Worm (Caenorhabditis elegans): ENCODE measurements around the gene C06C3.3.

C06C3.3 gene

DNA sequence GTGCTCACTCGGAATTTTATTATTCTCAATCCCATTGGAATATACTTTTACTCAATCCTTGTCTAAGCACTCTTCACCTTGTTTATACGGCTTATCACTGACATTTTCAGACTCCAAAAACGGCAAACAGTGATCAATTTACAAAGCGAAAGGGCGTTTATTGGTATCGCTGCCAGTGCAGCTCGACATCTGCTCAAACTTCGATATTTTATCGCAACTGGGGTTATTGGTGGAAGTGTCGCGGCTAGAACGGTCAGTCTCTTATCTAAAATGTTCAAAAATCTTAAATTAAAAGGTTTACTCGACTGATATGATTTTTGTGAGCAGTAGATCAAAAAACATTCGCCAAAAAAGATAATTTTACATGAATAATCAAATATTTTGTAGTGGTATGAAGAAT lies 46.7 kb downstream of the C06C3.3 start (continued):
- TF ChIP-seq php-3 (GFP tag; IDR thresholded peaks at IDR 0.05) (0 out of 2 replicates have a peak, but pooled peaks have one; percentile 16), nhr-77 (tag; optimal IDR thresholded peaks at IDR 0.05) (no peak), Y75B8A.6 (GFP tag; IDR thresholded peaks at IDR 0.05) (no peak), F10B5.3 (tag; optimal IDR thresholded peaks at IDR 0.05) (no peak), lin-13 (GFP tag; optimal IDR thresholded peaks at IDR 0.05) (no peak), mes-2 (tag; optimal IDR thresholded peaks at IDR 0.05; ENCODE audit: poor library complexity, severe bottlenecking) (no peak), nhr-42 (GFP tag; IDR thresholded peaks at IDR 0.05) (no peak), hlh-11 (tag; optimal IDR thresholded peaks at IDR 0.05) (peak; percentile 81)

DNA sequence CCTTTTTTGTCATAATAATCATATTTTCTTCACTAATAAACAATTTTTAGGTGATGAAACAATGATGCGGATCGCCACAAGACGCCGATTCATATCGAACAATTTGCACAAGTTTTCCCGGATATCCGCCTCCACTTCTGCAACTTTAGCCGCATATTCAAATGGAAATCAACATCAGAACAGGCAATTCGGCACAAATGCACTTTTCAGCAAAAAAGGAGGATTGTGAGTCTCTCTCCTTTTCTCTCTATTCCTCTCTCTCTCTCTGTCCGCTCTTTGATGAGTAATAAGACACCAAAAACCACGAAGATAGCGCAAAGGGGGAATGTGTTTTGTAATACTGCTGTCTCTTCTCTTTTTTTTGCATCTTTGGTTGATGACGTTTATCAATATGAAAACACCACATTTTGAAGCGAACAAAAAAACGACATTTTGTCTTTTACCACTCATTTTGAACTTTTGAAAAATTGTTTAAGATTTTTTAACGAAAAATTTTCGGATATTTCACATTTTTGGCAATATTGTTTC lies 47.4 kb downstream of the C06C3.3 start, which contains the start of gene eat-3:
Gene eat-3, plus strand, starts transcription at position 51 of the 528 bp plus-strand sequence.
- TF ChIP-seq daf-8 (GFP tag; IDR thresholded peaks at IDR 0.05) (no peak), lsy-2 (tag; optimal IDR thresholded peaks at IDR 0.05) (peak in 1 of 2 experiments; percentile 59), ctbp-1 (GFP tag; IDR thresholded peaks at IDR 0.05) (0 out of 2 replicates have a peak, but pooled peaks have one; percentile 26), sdz-12 (GFP tag; optimal IDR thresholded peaks at IDR 0.05) (no peak), dve-1 (tag; optimal IDR thresholded peaks at IDR 0.05; ENCODE audit: insufficient read depth) (peak; percentile 56), dmd-6 (GFP tag; IDR thresholded peaks at IDR 0.05) (no peak), nhr-111 (GFP tag; optimal IDR thresholded peaks at IDR 0.05) (no peak), madf-5 (GFP tag; IDR thresholded peaks at IDR 0.05) (no peak), ama-1 (optimal IDR thresholded peaks at IDR 0.05) (no peak), ceh-20 (GFP tag; IDR thresholded peaks at IDR 0.05) (no peak), Y105C5A.15 (GFP tag; IDR thresholded peaks at IDR 0.05) (no peak), mdl-1 (tag; optimal IDR thresholded peaks at IDR 0.05) (peak in 1 of 2 experiments; percentile 40), daf-16 (GFP tag; optimal IDR thresholded peaks at IDR 0.05) (no peak), daf-16 (tag; optimal IDR thresholded peaks at IDR 0.05) (peak; percentile 23), cey-2 (tag; optimal IDR thresholded peaks at IDR 0.05; ENCODE audit: borderline replicate concordance, insufficient read depth) (no peak), skn-1 (tag; optimal IDR thresholded peaks at IDR 0.05) (no peak), dmd-9 (GFP tag; IDR thresholded peaks at IDR 0.05) (no peak), ceh-32 (tag; optimal IDR thresholded peaks at IDR 0.05; ENCODE audit: poor library complexity) (no peak), tag-97 (GFP tag; IDR thresholded peaks at IDR 0.05) (no peak), unc-39 (tag; optimal IDR thresholded peaks at IDR 0.05) (no peak), ces-1 (GFP tag; optimal IDR thresholded peaks at IDR 0.05) (no peak), aly-2 (tag; optimal IDR thresholded peaks at IDR 0.05) (no peak), lin-1 (GFP tag; IDR thresholded peaks at IDR 0.05) (no peak), lin-39 (tag; optimal IDR thresholded peaks at IDR 0.05) (no peak), snpc-4 (tag; optimal IDR thresholded peaks at IDR 0.05) (no peak), mdt-29 (GFP tag; IDR thresholded peaks at IDR 0.05) (no peak), T20F7.1 (GFP tag; optimal IDR thresholded peaks at IDR 0.05) (no peak), dmd-8 (GFP tag; IDR thresholded peaks at IDR 0.05) (no peak), nhr-10 (tag; optimal IDR thresholded peaks at IDR 0.05) (no peak), unc-62 (GFP tag; optimal IDR thresholded peaks at IDR 0.05 in 1 of 2) (peak in 1 of 2 experiments; percentile 93), unc-62 (tag; optimal IDR thresholded peaks at IDR 0.05) (no peak), ceh-62 (tag; optimal IDR thresholded peaks at IDR 0.05) (no peak), nhr-6 (tag; optimal IDR thresholded peaks at IDR 0.05) (peak; percentile 34), lim-7 (GFP tag; IDR thresholded peaks at IDR 0.05) (no peak), aha-1 (tag) (peak; percentile 70), nhr-28 (tag; optimal IDR thresholded peaks at IDR 0.05) (no peak), unc-130 (GFP tag; optimal IDR thresholded peaks at IDR 0.05) (no peak), snpc-1.2 (GFP tag; IDR thresholded peaks at IDR 0.05) (no peak), dpl-1 (GFP tag; optimal IDR thresholded peaks at IDR 0.05) (no peak), hlh-11 (tag; optimal IDR thresholded peaks at IDR 0.05) (peak; percentile 33), lin-29 (GFP tag; IDR thresholded peaks at IDR 0.05) (no peak), fos-1 (tag; optimal IDR thresholded peaks at IDR 0.05) (no peak), lin-15B (tag; optimal IDR thresholded peaks at IDR 0.05) (no peak), lin-38 (GFP tag; IDR thresholded peaks at IDR 0.05) (no peak)
